Worm (Caenorhabditis elegans) whole organism, L2 larva: Measurements from ENCODE around the gene F46B3.15.

ENCODE experiments used
- C34F6.9 ChIP-seq: fragments of 150-350 bp; optimal IDR thresholded peaks from 2 replicates; lab custom pipeline; 2014; ENCODE audit warnings: missing biosample characterization, missing genetic modification characterization
- F13H6.1 ChIP-seq: sonication (generic microtip); optimal IDR thresholded peaks from 2 replicates; lab custom pipeline; 2016; ENCODE audit warnings: missing genetic modification characterization, missing compliant biosample characterization
- R02D3.7 ChIP-seq: fragments of 150-350 bp; optimal IDR thresholded peaks from 2 replicates; lab custom pipeline; 2014; ENCODE audit warnings: missing biosample characterization, missing genetic modification characterization
- Y55F3AM.14 ChIP-seq: fragments of 200-800 bp; sonication (Bioruptor generic); optimal IDR thresholded peaks from 2 replicates; lab custom pipeline; 2018; ENCODE audit warnings: mild to moderate bottlenecking, missing genetic modification characterization, missing compliant biosample characterization
- ZK546.5 ChIP-seq: sonication (generic microtip); optimal IDR thresholded peaks from 2 replicates; lab custom pipeline; 2017; ENCODE audit warnings: missing biosample characterization, missing genetic modification characterization
- alr-1 ChIP-seq: fragments of 150-350 bp; optimal IDR thresholded peaks from 2 replicates; lab custom pipeline; 2014; ENCODE audit warnings: missing biosample characterization, missing genetic modification characterization
- aly-2 ChIP-seq: fragments of 150-350 bp; optimal IDR thresholded peaks from 2 replicates; lab custom pipeline; 2014; ENCODE audit warnings: missing biosample characterization, missing genetic modification characterization
- blmp-1 ChIP-seq: sonication (generic microtip); optimal IDR thresholded peaks from 2 replicates; lab custom pipeline; 2017; ENCODE audit warnings: missing genetic modification characterization, mild to moderate bottlenecking, missing compliant biosample characterization, antibody characterized with exemption, moderate library complexity; ENCODE audit not compliant: insufficient read depth
- ceh-16 ChIP-seq: fragments of 150-350 bp; optimal IDR thresholded peaks from 2 replicates; lab custom pipeline; 2014; ENCODE audit warnings: missing biosample characterization, missing genetic modification characterization
- crh-2 ChIP-seq: sonication (generic microtip); optimal IDR thresholded peaks from 2 replicates; lab custom pipeline; 2017; ENCODE audit warnings: missing biosample characterization, missing genetic modification characterization
- dmd-4 ChIP-seq: sonication (generic microtip); optimal IDR thresholded peaks from 2 replicates; lab custom pipeline; 2017; ENCODE audit warnings: missing biosample characterization, missing genetic modification characterization
- egl-27 ChIP-seq: sonication (generic microtip); optimal IDR thresholded peaks from 3 replicates; lab custom pipeline; 2017; ENCODE audit warnings: missing biosample characterization, missing genetic modification reagents, missing genetic modification characterization
- elt-1 ChIP-seq: fragments of 150-350 bp; optimal IDR thresholded peaks from 2 replicates; lab custom pipeline; 2014; ENCODE audit warnings: missing biosample characterization, missing genetic modification characterization
- fos-1 ChIP-seq: fragments of 150-350 bp; optimal IDR thresholded peaks from 2 replicates; lab custom pipeline; 2014; ENCODE audit warnings: missing biosample characterization, missing genetic modification characterization
- gmeb-1 ChIP-seq: fragments of 150-350 bp; optimal IDR thresholded peaks from 2 replicates; lab custom pipeline; 2014; ENCODE audit warnings: missing biosample characterization, missing genetic modification characterization
- lin-13 ChIP-seq: fragments of 150-350 bp; optimal IDR thresholded peaks from 2 replicates; lab custom pipeline; 2014; ENCODE audit warnings: missing biosample characterization, missing genetic modification reagents, missing genetic modification characterization
- lin-39 ChIP-seq: fragments of 150-350 bp; optimal IDR thresholded peaks from 2 replicates; lab custom pipeline; 2014; ENCODE audit warnings: missing biosample characterization, missing genetic modification reagents, missing genetic modification characterization
- lsy-2 ChIP-seq, 2 experiments: fragments of 150-350 bp in 1 of 2; sonication (generic microtip) in 1 of 2; optimal IDR thresholded peaks; 2 replicates each; lab custom pipeline; 2014 to 2017; ENCODE audit warnings: missing biosample characterization in 2 of 2, missing genetic modification characterization in 2 of 2
- mab-5 ChIP-seq: fragments of 150-350 bp; optimal IDR thresholded peaks from 2 replicates; lab custom pipeline; 2014; ENCODE audit warnings: missing biosample characterization, missing genetic modification characterization
- mbf-1 ChIP-seq: sonication (generic microtip); optimal IDR thresholded peaks from 2 replicates; lab custom pipeline; 2017; ENCODE audit warnings: missing biosample characterization, missing genetic modification characterization
- mdl-1 ChIP-seq, 2 experiments: fragments of 150-350 bp in 1 of 2; sonication (generic microtip) in 1 of 2; optimal IDR thresholded peaks; 2 replicates each; lab custom pipeline; 2017; ENCODE audit warnings: missing biosample characterization in 2 of 2, missing genetic modification characterization in 2 of 2
- nhr-10 ChIP-seq: sonication (generic microtip); optimal IDR thresholded peaks from 2 replicates; lab custom pipeline; 2017; ENCODE audit warnings: missing biosample characterization, missing genetic modification characterization
- nhr-11 ChIP-seq: fragments of 150-350 bp; optimal IDR thresholded peaks from 2 replicates; lab custom pipeline; 2014; ENCODE audit warnings: missing biosample characterization, missing genetic modification characterization
- nhr-12 ChIP-seq: fragments of 150-350 bp; optimal IDR thresholded peaks from 2 replicates; lab custom pipeline; 2014; ENCODE audit warnings: missing biosample characterization, missing genetic modification characterization
- nhr-129 ChIP-seq: fragments of 150-350 bp; optimal IDR thresholded peaks from 2 replicates; lab custom pipeline; 2014; ENCODE audit warnings: missing biosample characterization, missing genetic modification characterization
- nhr-21 ChIP-seq: fragments of 150-350 bp; optimal IDR thresholded peaks from 2 replicates; lab custom pipeline; 2014; ENCODE audit warnings: missing biosample characterization, missing genetic modification characterization
- nhr-237 ChIP-seq: fragments of 150-350 bp; optimal IDR thresholded peaks from 2 replicates; lab custom pipeline; 2014; ENCODE audit warnings: missing biosample characterization, missing genetic modification characterization
- nhr-6 ChIP-seq: fragments of 150-350 bp; optimal IDR thresholded peaks from 2 replicates; lab custom pipeline; 2014; ENCODE audit warnings: missing biosample characterization, missing genetic modification characterization
- nhr-77 ChIP-seq: fragments of 150-350 bp; optimal IDR thresholded peaks from 2 replicates; lab custom pipeline; 2014; ENCODE audit warnings: missing biosample characterization, missing genetic modification characterization
- peb-1 ChIP-seq: fragments of 150-350 bp; optimal IDR thresholded peaks from 2 replicates; lab custom pipeline; 2014; ENCODE audit warnings: missing biosample characterization, missing genetic modification characterization
- sem-4 ChIP-seq: fragments of 150-350 bp; optimal IDR thresholded peaks from 2 replicates; lab custom pipeline; 2014; ENCODE audit warnings: missing biosample characterization, missing genetic modification reagents, missing genetic modification characterization
- skn-1 ChIP-seq: sonication (generic microtip); optimal IDR thresholded peaks from 2 replicates; lab custom pipeline; 2017; ENCODE audit warnings: missing biosample characterization, missing genetic modification characterization
- sma-3 ChIP-seq: sonication (generic microtip); optimal IDR thresholded peaks from 2 replicates; lab custom pipeline; 2016; ENCODE audit warnings: missing genetic modification reagents, missing genetic modification characterization, missing compliant biosample characterization
- sma-9 ChIP-seq, 2 experiments: fragments of 150-350 bp in 1 of 2; sonication (generic microtip) in 1 of 2; optimal IDR thresholded peaks; 2 replicates each; lab custom pipeline; 2014 to 2016; ENCODE audit warnings: missing genetic modification characterization in 2 of 2, mild to moderate bottlenecking in 1 of 2, missing biosample characterization in 1 of 2, missing compliant biosample characterization in 1 of 2, missing genetic modification reagents in 1 of 2, moderate library complexity in 1 of 2
- snpc-4 ChIP-seq: fragments of 150-350 bp; optimal IDR thresholded peaks from 2 replicates; lab custom pipeline; 2014; ENCODE audit warnings: missing biosample characterization, missing genetic modification characterization
- unc-55 ChIP-seq: fragments of 150-350 bp; sonication (generic microtip); optimal IDR thresholded peaks from 3 replicates; lab custom pipeline; 2014; ENCODE audit warnings: missing biosample characterization, missing genetic modification reagents, missing genetic modification characterization
- unc-62 ChIP-seq: fragments of 150-350 bp; optimal IDR thresholded peaks from 2 replicates; lab custom pipeline; 2014; ENCODE audit warnings: missing biosample characterization, missing genetic modification reagents, missing genetic modification characterization
- zag-1 ChIP-seq: fragments of 150-350 bp; optimal IDR thresholded peaks from 2 replicates; lab custom pipeline; 2014; ENCODE audit warnings: missing biosample characterization, missing genetic modification characterization
- ztf-1 ChIP-seq: fragments of 200-800 bp; sonication (Bioruptor generic); conservative IDR thresholded peaks from 2 replicates; pipeline ENCODE4 v1.3.6; 2022; ENCODE audit warnings: missing genetic modification characterization, missing compliant biosample characterization
- ztf-11 ChIP-seq: sonication (generic microtip); optimal IDR thresholded peaks from 2 replicates; lab custom pipeline; 2017; ENCODE audit warnings: missing biosample characterization, missing genetic modification characterization
- ztf-4 ChIP-seq: fragments of 150-350 bp; optimal IDR thresholded peaks from 2 replicates; lab custom pipeline; 2014; ENCODE audit warnings: missing biosample characterization, missing genetic modification characterization

The F46B3.15 gene

DNA sequence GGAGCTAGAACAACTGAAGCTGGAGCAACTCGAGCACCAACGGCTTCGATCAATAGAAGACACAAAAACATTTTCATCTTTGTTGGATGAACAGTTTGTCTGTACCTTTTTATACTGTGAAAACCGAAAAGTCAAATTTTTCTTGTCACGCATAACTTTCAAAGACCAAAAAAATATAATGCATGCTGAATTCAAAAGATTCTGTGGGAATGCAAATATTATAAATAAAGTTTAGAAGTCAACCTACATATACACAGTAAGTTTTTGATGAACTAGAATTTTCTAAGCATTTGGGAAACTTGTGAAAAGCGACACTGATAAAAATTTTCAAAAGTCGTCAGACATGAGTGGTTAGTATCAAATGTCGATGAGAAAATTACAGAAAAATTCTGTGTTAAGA lies at the start of gene F46B3.15:
F46B3.15 (minus strand) TSS at position 101 of the 400 bp plus-strand sequence.
- TF ChIP-seq lin-13 (no peak), dmd-4 (tag; lab: Kevin White, UChicago) (no peak), ztf-11 (tag; lab: Kevin White, UChicago) (no peak), unc-62 (GFP tag; lab: Kevin White, UChicago) (no peak), nhr-11 (tag; lab: Kevin White, UChicago) (no peak), elt-1 (tag; lab: Kevin White, UChicago) (no peak), nhr-237 (tag; lab: Kevin White, UChicago) (no peak), egl-27 (tag; lab: Kevin White, UChicago) (no peak), ceh-16 (tag; lab: Kevin White, UChicago) (no peak), nhr-77 (tag; lab: Kevin White, UChicago) (no peak), C34F6.9 (tag; lab: Kevin White, UChicago) (no peak), lsy-2 (tag; optimal IDR thresholded peaks at IDR 0.05; lab: Kevin White, UChicago) (no peak)

DNA sequence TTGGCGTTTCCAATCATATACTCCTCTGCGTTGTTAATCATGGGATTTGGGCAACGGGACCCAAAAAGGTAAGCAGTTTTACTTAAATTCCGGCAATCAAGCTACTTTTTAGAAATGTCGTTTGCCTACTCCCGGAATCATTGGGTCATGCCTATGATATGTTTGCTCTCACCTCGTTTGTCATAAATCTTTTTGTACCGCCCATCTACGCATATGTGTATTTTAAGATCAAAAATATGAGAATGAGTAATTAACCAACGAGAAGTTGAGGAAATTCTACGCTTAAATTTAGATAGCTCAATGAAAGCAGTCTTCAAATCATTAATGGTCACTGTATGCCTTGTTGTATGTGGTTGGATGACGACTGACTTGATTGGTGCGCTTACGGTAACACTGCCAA lies 48.8 kb upstream of the F46B3.15 start:
- TF ChIP-seq lin-13: no peak
- TF ChIP-seq dmd-4 (tag; lab: Kevin White, UChicago): no peak
- TF ChIP-seq mdl-1 (tag; optimal IDR thresholded peaks at IDR 0.05; lab: Kevin White, UChicago): no peak
- no peak for TF ChIP-seq mbf-1 (tag; lab: Kevin White, UChicago)
- TF ChIP-seq nhr-10: no peak
- TF ChIP-seq skn-1: no peak
- TF ChIP-seq ZK546.5: no peak
- no peak for TF ChIP-seq aly-2
- no peak for TF ChIP-seq zag-1 (tag; lab: Kevin White, UChicago)
- TF ChIP-seq nhr-129 (tag; lab: Kevin White, UChicago): no peak
- no peak for TF ChIP-seq ztf-11 (tag; lab: Kevin White, UChicago)
- no peak for TF ChIP-seq sma-3 (GFP tag; lab: Kevin White, UChicago)
- TF ChIP-seq Y55F3AM.14 (GFP tag; lab: Kevin White, UChicago): no peak
- no peak for TF ChIP-seq gmeb-1 (tag; lab: Kevin White, UChicago)
- no peak for TF ChIP-seq R02D3.7 (tag; lab: Kevin White, UChicago)
- no peak for TF ChIP-seq F13H6.1
- no peak for TF ChIP-seq ztf-1
- TF ChIP-seq, all 48 proteins: peak for 0

DNA sequence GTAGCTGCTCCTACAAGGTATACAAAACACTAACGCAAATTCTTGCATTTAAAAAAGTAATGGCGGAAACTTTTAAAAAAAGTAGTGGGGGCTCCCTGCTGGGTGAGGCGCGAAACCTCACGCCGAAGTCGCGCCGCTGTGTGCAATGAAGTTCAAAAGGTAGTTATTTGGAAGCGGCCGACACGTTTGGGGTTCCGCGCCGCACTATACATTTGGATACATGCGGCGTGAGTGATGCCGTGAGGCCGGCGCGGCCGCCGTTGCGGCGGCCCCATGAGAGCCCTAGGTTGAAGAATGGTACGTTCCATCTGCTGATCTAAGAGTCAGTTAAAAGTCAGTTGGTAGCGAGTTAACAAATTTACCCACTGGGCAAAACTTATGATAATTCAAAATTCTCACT lies 48.3 kb upstream of the F46B3.15 start:
- TF ChIP-seq snpc-4 (tag; lab: Kevin White, UChicago) (peak; percentile 75), nhr-6 (no peak)

DNA sequence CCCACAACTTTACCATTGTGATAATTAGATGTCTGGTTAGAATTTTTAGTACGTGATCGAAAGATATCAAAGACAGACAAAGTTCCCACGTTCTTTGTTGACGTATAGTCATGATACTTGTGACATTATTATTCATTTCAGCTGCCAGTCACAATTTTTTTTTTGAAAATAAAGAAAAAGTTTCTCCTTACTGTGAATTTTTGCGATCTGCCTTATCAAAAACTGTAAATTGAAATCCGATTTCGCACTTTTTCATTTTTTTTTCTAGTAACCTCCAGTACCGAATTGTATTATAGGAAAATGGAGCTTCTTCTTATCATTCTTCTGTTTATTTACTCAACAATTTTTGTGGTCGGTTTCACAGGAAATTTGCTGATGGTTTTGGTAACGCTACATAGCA lies 47.6 kb upstream of the F46B3.15 start, which contains the start of gene srsx-35:
srsx-35 (plus strand) TSS at position 301 of the 400 bp plus-strand sequence.
- TF ChIP-seq snpc-4 (tag; lab: Kevin White, UChicago) (no peak), nhr-10 (no peak), dmd-4 (tag; lab: Kevin White, UChicago) (no peak), aly-2 (no peak), Y55F3AM.14 (GFP tag; lab: Kevin White, UChicago) (no peak), sem-4 (tag; lab: Kevin White, UChicago) (no peak), crh-2 (tag; lab: Kevin White, UChicago) (no peak), ztf-4 (tag; lab: Kevin White, UChicago) (no peak), unc-55 (GFP tag; lab: Kevin White, UChicago) (no peak), mab-5 (no peak), ceh-16 (tag; lab: Kevin White, UChicago) (no peak), ztf-1 (no peak), ztf-11 (tag; lab: Kevin White, UChicago) (no peak), elt-1 (tag; lab: Kevin White, UChicago) (no peak)

DNA sequence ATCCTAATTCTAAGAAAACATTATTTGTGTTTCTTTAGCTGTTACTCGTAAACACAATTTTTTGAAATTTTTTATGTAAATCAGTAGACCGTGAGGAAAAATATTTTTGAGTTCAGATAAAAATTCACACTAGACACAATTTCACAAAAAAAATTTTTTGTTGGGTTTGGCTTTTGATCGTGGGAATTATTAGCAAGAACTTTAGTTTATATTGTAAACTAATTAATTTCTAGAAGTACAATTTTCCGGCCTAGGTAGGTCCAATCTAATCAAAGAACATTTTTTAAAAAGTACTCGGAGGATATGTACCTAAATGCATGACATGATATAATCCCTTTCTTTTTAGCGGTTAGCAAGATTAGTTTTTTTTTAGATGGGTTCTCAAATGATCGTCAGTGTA lies 46.7 kb upstream of the F46B3.15 start:
- TF ChIP-seq nhr-21 (tag; lab: Kevin White, UChicago) (no peak), fos-1 (no peak), nhr-77 (tag; lab: Kevin White, UChicago) (no peak), dmd-4 (tag; lab: Kevin White, UChicago) (no peak), nhr-11 (tag; lab: Kevin White, UChicago) (no peak), blmp-1 (tag; lab: Kevin White, UChicago) (no peak), peb-1 (tag; lab: Kevin White, UChicago) (no peak), sma-9 (GFP tag; optimal IDR thresholded peaks at IDR 0.05; lab: Kevin White, UChicago) (no peak), sma-9 (tag; optimal IDR thresholded peaks at IDR 0.05; lab: Kevin White, UChicago) (no peak), R02D3.7 (tag; lab: Kevin White, UChicago) (no peak), nhr-12 (tag; lab: Kevin White, UChicago) (no peak), sma-3 (GFP tag; lab: Kevin White, UChicago) (no peak), sem-4 (tag; lab: Kevin White, UChicago) (no peak), unc-62 (GFP tag; lab: Kevin White, UChicago) (no peak), Y55F3AM.14 (GFP tag; lab: Kevin White, UChicago) (no peak), snpc-4 (tag; lab: Kevin White, UChicago) (no peak), alr-1 (tag; lab: Kevin White, UChicago) (no peak), C34F6.9 (tag; lab: Kevin White, UChicago) (no peak), ztf-4 (tag; lab: Kevin White, UChicago) (no peak), lin-39 (tag; lab: Kevin White, UChicago) (no peak), ztf-1 (no peak)
- TF ChIP-seq, all 48 proteins: peak for 0
